Worm (Caenorhabditis elegans) whole organism, early embryonic: Measurements from ENCODE around the gene W04D12.1.

Source experiments
- B0310.2 ChIP-seq: sonication (generic microtip); optimal IDR thresholded peaks from 2 replicates; lab custom pipeline; 2016; ENCODE audit warnings: mild to moderate bottlenecking, missing genetic modification characterization, missing compliant biosample characterization
- F13C5.2 ChIP-seq: sonication (generic microtip); optimal IDR thresholded peaks from 2 replicates; lab custom pipeline; 2017; ENCODE audit warnings: mild to moderate bottlenecking, missing genetic modification characterization, inconsistent platforms, missing compliant biosample characterization
- aly-1 ChIP-seq: sonication (generic microtip); optimal IDR thresholded peaks from 2 replicates; lab custom pipeline; 2016; ENCODE audit warnings: missing genetic modification characterization, missing compliant biosample characterization
- ama-1 ChIP-seq: fragments of 150-350 bp; optimal IDR thresholded peaks from 2 replicates; lab custom pipeline; 2014
- ceh-13 ChIP-seq: fragments of 200-800 bp; sonication (Bioruptor generic); optimal IDR thresholded peaks from 2 replicates; lab custom pipeline; 2018; ENCODE audit warnings: mild to moderate bottlenecking, missing genetic modification characterization, missing compliant biosample characterization
- ceh-36 ChIP-seq: sonication (generic microtip); optimal IDR thresholded peaks from 2 replicates; lab custom pipeline; 2016; ENCODE audit warnings: missing genetic modification characterization, inconsistent platforms, missing compliant biosample characterization
- ets-7 ChIP-seq: sonication (generic microtip); optimal IDR thresholded peaks from 2 replicates; lab custom pipeline; 2016; ENCODE audit warnings: missing genotype, missing genetic modification characterization, missing compliant biosample characterization
- flt-1 ChIP-seq: fragments of 200-800 bp; sonication (Bioruptor generic); IDR thresholded peaks from 2 replicates; pipeline ENCODE4 v1.3.6; 2022; ENCODE audit warnings: missing genetic modification characterization, missing compliant biosample characterization
- hmbx-1 ChIP-seq: sonication (generic microtip); optimal IDR thresholded peaks from 2 replicates; lab custom pipeline; 2016; ENCODE audit warnings: mild to moderate bottlenecking, missing genetic modification characterization, missing compliant biosample characterization
- hmg-4 ChIP-seq: fragments of 200-800 bp; sonication (Bioruptor generic); optimal IDR thresholded peaks from 2 replicates; lab custom pipeline; 2018; ENCODE audit warnings: mild to moderate bottlenecking, missing genetic modification characterization, missing compliant biosample characterization
- hnd-1 ChIP-seq: sonication (generic microtip); optimal IDR thresholded peaks from 2 replicates; lab custom pipeline; 2016; ENCODE audit warnings: missing genetic modification characterization, missing compliant biosample characterization
- pes-1 ChIP-seq: fragments of 200-800 bp; sonication (Bioruptor generic); IDR thresholded peaks from 2 replicates; pipeline ENCODE4 v1.3.6; 2022; ENCODE audit warnings: missing genetic modification reagents, missing genetic modification characterization, missing compliant biosample characterization
- scrt-1 ChIP-seq: fragments of 200-800 bp; sonication (Bioruptor generic); IDR thresholded peaks from 2 replicates; pipeline ENCODE4 v1.3.6; 2022; ENCODE audit warnings: missing genetic modification characterization, missing compliant biosample characterization
- sea-1 ChIP-seq: fragments of 200-800 bp; sonication (Bioruptor generic); conservative IDR thresholded peaks from 2 replicates; pipeline ENCODE4 v1.3.6; 2022; ENCODE audit warnings: missing genetic modification characterization, missing compliant biosample characterization
- tbx-11 ChIP-seq: fragments of 200-800 bp; sonication (Bioruptor generic); IDR thresholded peaks from 2 replicates; pipeline ENCODE4 v1.3.6; 2022; ENCODE audit warnings: missing genetic modification characterization, missing compliant biosample characterization
- tbx-37 ChIP-seq: fragments of 200-800 bp; sonication (Bioruptor generic); conservative IDR thresholded peaks from 2 replicates; pipeline ENCODE4 v1.3.6; 2022; ENCODE audit warnings: missing genetic modification reagents, missing genetic modification characterization, missing compliant biosample characterization
- tra-4 ChIP-seq: sonication (generic microtip); optimal IDR thresholded peaks from 2 replicates; lab custom pipeline; 2017; ENCODE audit warnings: missing genetic modification characterization, missing compliant biosample characterization

Gene W04D12.1

ce11 chrIII:5822816-5823215, 13.9 kb upstream of the W04D12.1 start:
- TF ChIP-seq tbx-11 (no peak), scrt-1 (GFP tag; lab: Robert Waterston, UW) (no peak), B0310.2 (tag; lab: Kevin White, UChicago) (no peak), flt-1 (no peak), aly-1 (tag; lab: Kevin White, UChicago) (no peak), ceh-36 (tag; lab: Kevin White, UChicago) (no peak), tbx-37 (GFP tag; lab: Robert Waterston, UW) (no peak), ets-7 (tag; lab: Kevin White, UChicago) (no peak), pes-1 (GFP tag; lab: Robert Waterston, UW) (no peak), hnd-1 (tag; lab: Kevin White, UChicago) (no peak), tra-4 (tag; lab: Kevin White, UChicago) (no peak), hmbx-1 (tag; lab: Kevin White, UChicago) (no peak), sea-1 (no peak), F13C5.2 (tag; lab: Kevin White, UChicago) (no peak), hmg-4 (GFP tag; lab: Kevin White, UChicago) (no peak)

- TF ChIP-seq F13C5.2 (tag; lab: Kevin White, UChicago) (no peak), aly-1 (tag; lab: Kevin White, UChicago) (no peak), ceh-13 (no peak), scrt-1 (GFP tag; lab: Robert Waterston, UW) (no peak), tbx-11 (no peak), ama-1 (lab: Kevin White, UChicago) (no peak), hmg-4 (GFP tag; lab: Kevin White, UChicago) (no peak)
Measured at ce11 chrIII:5823617-5824016, 13.1 kb upstream of the W04D12.1 start, which contains the start of gene R12B2.8. R12B2.8 (plus strand) TSS chrIII:5823917.

- TF ChIP-seq ets-7 (tag; lab: Kevin White, UChicago) (no peak), hmg-4 (GFP tag; lab: Kevin White, UChicago) (no peak), ama-1 (lab: Kevin White, UChicago) (no peak), pes-1 (GFP tag; lab: Robert Waterston, UW) (no peak), hmbx-1 (tag; lab: Kevin White, UChicago) (no peak), aly-1 (tag; lab: Kevin White, UChicago) (no peak), tbx-11 (no peak), tra-4 (tag; lab: Kevin White, UChicago) (no peak), flt-1 (no peak), B0310.2 (tag; lab: Kevin White, UChicago) (no peak), tbx-37 (GFP tag; lab: Robert Waterston, UW) (no peak), sea-1 (no peak), F13C5.2 (tag; lab: Kevin White, UChicago) (no peak), scrt-1 (GFP tag; lab: Robert Waterston, UW) (no peak), ceh-36 (tag; lab: Kevin White, UChicago) (no peak)
Measured at ce11 chrIII:5824450-5824972, 12.2 kb upstream of the W04D12.1 start.

ce11 chrIII:5826895-5827437, 9.8 kb upstream of the W04D12.1 start:
- TF ChIP-seq flt-1 (no peak), sea-1 (no peak), F13C5.2 (tag; lab: Kevin White, UChicago) (no peak), B0310.2 (tag; lab: Kevin White, UChicago) (no peak), hmbx-1 (tag; lab: Kevin White, UChicago) (no peak), ama-1 (lab: Kevin White, UChicago) (no peak), ets-7 (tag; lab: Kevin White, UChicago) (no peak), hmg-4 (GFP tag; lab: Kevin White, UChicago) (no peak), scrt-1 (GFP tag; lab: Robert Waterston, UW) (no peak), ceh-13 (no peak), hnd-1 (tag; lab: Kevin White, UChicago) (no peak), tbx-37 (GFP tag; lab: Robert Waterston, UW) (no peak), aly-1 (tag; lab: Kevin White, UChicago) (no peak), pes-1 (GFP tag; lab: Robert Waterston, UW) (no peak), ceh-36 (tag; lab: Kevin White, UChicago) (no peak), tbx-11 (no peak), tra-4 (tag; lab: Kevin White, UChicago) (no peak)

ce11 chrIII:5828065-5828464, 8.7 kb upstream of the W04D12.1 start:
- no peak for TF ChIP-seq F13C5.2 (tag; lab: Kevin White, UChicago)
- TF ChIP-seq pes-1 (GFP tag; lab: Robert Waterston, UW), result no peak
- TF ChIP-seq hmg-4 (GFP tag; lab: Kevin White, UChicago), result no peak

ce11 chrIII:5832442-5832841, 4.3 kb upstream of the W04D12.1 start:
- TF ChIP-seq tbx-11, result no peak
- no peak for TF ChIP-seq tra-4 (tag; lab: Kevin White, UChicago)
- no peak for TF ChIP-seq ceh-13
- no peak for TF ChIP-seq F13C5.2 (tag; lab: Kevin White, UChicago)
- TF ChIP-seq aly-1 (tag; lab: Kevin White, UChicago), result no peak
- no peak for TF ChIP-seq sea-1
- TF ChIP-seq hnd-1 (tag; lab: Kevin White, UChicago), result no peak
- no peak for TF ChIP-seq hmg-4 (GFP tag; lab: Kevin White, UChicago)
- TF ChIP-seq tbx-37 (GFP tag; lab: Robert Waterston, UW), result no peak
- no peak for TF ChIP-seq pes-1 (GFP tag; lab: Robert Waterston, UW)
- TF ChIP-seq hmbx-1 (tag; lab: Kevin White, UChicago), result no peak
- no peak for TF ChIP-seq ets-7 (tag; lab: Kevin White, UChicago)
- TF ChIP-seq B0310.2 (tag; lab: Kevin White, UChicago), result no peak

- no peak for TF ChIP-seq ama-1 (lab: Kevin White, UChicago)
- TF ChIP-seq hnd-1 (tag; lab: Kevin White, UChicago), result no peak
- no peak for TF ChIP-seq ceh-13
- no peak for TF ChIP-seq tra-4 (tag; lab: Kevin White, UChicago)
- no peak for TF ChIP-seq hmbx-1 (tag; lab: Kevin White, UChicago)
- TF ChIP-seq sea-1, result no peak
- no peak for TF ChIP-seq pes-1 (GFP tag; lab: Robert Waterston, UW)
- no peak for TF ChIP-seq tbx-11
- no peak for TF ChIP-seq ets-7 (tag; lab: Kevin White, UChicago)
- no peak for TF ChIP-seq B0310.2 (tag; lab: Kevin White, UChicago)
- no peak for TF ChIP-seq aly-1 (tag; lab: Kevin White, UChicago)
- TF ChIP-seq tbx-37 (GFP tag; lab: Robert Waterston, UW), result no peak
- no peak for TF ChIP-seq ceh-36 (tag; lab: Kevin White, UChicago)
- no peak for TF ChIP-seq F13C5.2 (tag; lab: Kevin White, UChicago)
- TF ChIP-seq hmg-4 (GFP tag; lab: Kevin White, UChicago), result no peak
- no peak for TF ChIP-seq scrt-1 (GFP tag; lab: Robert Waterston, UW)
- TF ChIP-seq flt-1, result no peak
Measured at ce11 chrIII:5833376-5833775, 3.4 kb upstream of the W04D12.1 start, which contains the start of the genes R12B2.13 and mdt-15. R12B2.13 (minus strand) TSS chrIII:5833476. mdt-15 (minus strand) TSS chrIII:5833751.
